Worm (Caenorhabditis elegans): ENCODE data around the gene let-19.

let-19 gene

ce11 chrII:8830917-8831316, 60.1 kb downstream of the let-19 start:
- TF ChIP-seq mbf-1 (tag; optimal IDR thresholded peaks at IDR 0.05) = no peak
- no peak for TF ChIP-seq F13H6.1 (tag; optimal IDR thresholded peaks at IDR 0.05)
- no peak for TF ChIP-seq nhr-11 (tag; optimal IDR thresholded peaks at IDR 0.05)
- no peak for TF ChIP-seq elt-1 (tag; optimal IDR thresholded peaks at IDR 0.05)
- TF ChIP-seq mab-5 (tag; optimal IDR thresholded peaks at IDR 0.05) = no peak
- TF ChIP-seq snpc-4 (tag; optimal IDR thresholded peaks at IDR 0.05) = no peak
- no peak for TF ChIP-seq peb-1 (tag; optimal IDR thresholded peaks at IDR 0.05)
- no peak for TF ChIP-seq ztf-1 (GFP tag; conservative IDR thresholded peaks at IDR 0.05)
- TF ChIP-seq zag-1 (tag; optimal IDR thresholded peaks at IDR 0.05) = no peak
- no peak for TF ChIP-seq ama-1 (optimal IDR thresholded peaks at IDR 0.05)
- TF ChIP-seq lin-11 (tag; optimal IDR thresholded peaks at IDR 0.05) = no peak
- no peak for TF ChIP-seq Y55F3AM.14 (GFP tag; optimal IDR thresholded peaks at IDR 0.05)
- TF ChIP-seq nhr-77 (tag; optimal IDR thresholded peaks at IDR 0.05) = no peak
- no peak for TF ChIP-seq lin-39 (tag; optimal IDR thresholded peaks at IDR 0.05)

Data from whole organism, L2 larva.